Worm (Caenorhabditis elegans) whole organism, mixed stage, embryonic: ENCODE data around the gene cdh-5.
"Not testable (repeated sequence)": the region's sequence is repeated elsewhere in the genome, so short reads cannot be mapped to it uniquely, and the experiment has no call there.

Source experiments
- bed-3 ChIP-seq: fragments of 200-800 bp; sonication (Bioruptor generic); optimal IDR thresholded peaks from 3 replicates; lab custom pipeline; 2018; ENCODE audit warnings: mild to moderate bottlenecking, missing genetic modification characterization, moderate library complexity, missing compliant biosample characterization
- blmp-1 ChIP-seq: fragments of 150-350 bp; optimal IDR thresholded peaks from 2 replicates; lab custom pipeline; 2014; ENCODE audit warnings: missing biosample characterization, missing genetic modification characterization
- ceh-39 ChIP-seq: fragments of 150-350 bp; optimal IDR thresholded peaks from 2 replicates; lab custom pipeline; 2014; ENCODE audit warnings: missing biosample characterization, missing genetic modification characterization
- ceh-43 ChIP-seq: fragments of 200-800 bp; sonication (Bioruptor generic); optimal IDR thresholded peaks from 2 replicates; lab custom pipeline; 2018; ENCODE audit warnings: mild to moderate bottlenecking, missing genetic modification characterization, moderate library complexity, missing compliant biosample characterization
- ceh-83 ChIP-seq: fragments of 200-800 bp; sonication (Bioruptor generic); optimal IDR thresholded peaks from 2 replicates; lab custom pipeline; 2018; ENCODE audit warnings: mild to moderate bottlenecking, missing genetic modification characterization, missing compliant biosample characterization
- ces-1 ChIP-seq: fragments of 150-350 bp; optimal IDR thresholded peaks from 2 replicates; lab custom pipeline; 2014; ENCODE audit warnings: missing biosample characterization, missing genetic modification reagents, missing genetic modification characterization
- cnd-1 ChIP-seq: fragments of 200-800 bp; sonication (Bioruptor generic); optimal IDR thresholded peaks from 2 replicates; lab custom pipeline; 2018; ENCODE audit warnings: mild to moderate bottlenecking, missing genetic modification characterization, missing compliant biosample characterization
- drap-1 ChIP-seq: fragments of 200-800 bp; sonication (Bioruptor generic); optimal IDR thresholded peaks from 3 replicates; lab custom pipeline; 2018; ENCODE audit warnings: mild to moderate bottlenecking, missing genetic modification characterization, missing compliant biosample characterization
- elt-1 ChIP-seq: sonication (generic microtip); optimal IDR thresholded peaks from 2 replicates; lab custom pipeline; 2017; ENCODE audit warnings: missing genetic modification characterization, mild to moderate bottlenecking, missing compliant biosample characterization, antibody characterized with exemption, moderate library complexity, borderline replicate concordance; ENCODE audit not compliant: insufficient read depth
- elt-3 ChIP-seq: fragments of 150-350 bp; optimal IDR thresholded peaks from 2 replicates; lab custom pipeline; 2014; ENCODE audit warnings: missing biosample characterization, missing genetic modification characterization
- flh-1 ChIP-seq: fragments of 200-800 bp; sonication (Bioruptor generic); optimal IDR thresholded peaks from 2 replicates; lab custom pipeline; 2018; ENCODE audit warnings: mild to moderate bottlenecking, missing genetic modification characterization, moderate library complexity, missing compliant biosample characterization
- ham-2 ChIP-seq: fragments of 200-800 bp; sonication (Bioruptor generic); optimal IDR thresholded peaks from 2 replicates; lab custom pipeline; 2018; ENCODE audit warnings: mild to moderate bottlenecking, missing genetic modification characterization, missing compliant biosample characterization
- lin-13 ChIP-seq: fragments of 150-350 bp; optimal IDR thresholded peaks from 2 replicates; lab custom pipeline; 2014; ENCODE audit warnings: missing biosample characterization, missing genetic modification characterization
- lin-32 ChIP-seq: fragments of 200-800 bp; sonication (Bioruptor generic); optimal IDR thresholded peaks from 2 replicates; lab custom pipeline; 2018; ENCODE audit warnings: mild to moderate bottlenecking, missing genetic modification characterization, missing compliant biosample characterization
- lsy-2 ChIP-seq: fragments of 150-350 bp; optimal IDR thresholded peaks from 2 replicates; lab custom pipeline; 2014; ENCODE audit warnings: missing biosample characterization, missing genetic modification characterization
- mep-1 ChIP-seq: fragments of 150-350 bp; optimal IDR thresholded peaks from 2 replicates; lab custom pipeline; 2017; ENCODE audit warnings: missing biosample characterization, missing genetic modification reagents, missing genetic modification characterization, inconsistent platforms
- mls-2 ChIP-seq: sonication (generic microtip); optimal IDR thresholded peaks from 2 replicates; lab custom pipeline; 2016; ENCODE audit warnings: mild to moderate bottlenecking, missing genetic modification characterization, moderate library complexity, missing compliant biosample characterization
- nhr-12 ChIP-seq: fragments of 150-350 bp; optimal IDR thresholded peaks from 2 replicates; lab custom pipeline; 2014; ENCODE audit warnings: missing biosample characterization, missing genetic modification characterization
- nhr-2 ChIP-seq: fragments of 150-350 bp; optimal IDR thresholded peaks from 2 replicates; lab custom pipeline; 2014; ENCODE audit warnings: missing biosample characterization, missing genetic modification characterization
- nhr-28 ChIP-seq: fragments of 150-350 bp; optimal IDR thresholded peaks from 2 replicates; lab custom pipeline; 2014; ENCODE audit warnings: missing biosample characterization, missing genetic modification characterization
- nhr-76 ChIP-seq: sonication (generic microtip); optimal IDR thresholded peaks from 2 replicates; lab custom pipeline; 2017; ENCODE audit warnings: missing biosample characterization, missing genetic modification characterization
- pha-4 ChIP-seq: fragments of 150-350 bp; optimal IDR thresholded peaks from 2 replicates; lab custom pipeline; 2018; ENCODE audit warnings: missing biosample characterization, missing genetic modification reagents, missing genetic modification characterization
- sem-2 ChIP-seq: fragments of 200-800 bp; sonication (Bioruptor generic); optimal IDR thresholded peaks from 2 replicates; lab custom pipeline; 2018; ENCODE audit warnings: mild to moderate bottlenecking, missing genetic modification characterization, missing compliant biosample characterization
- snpc-4 ChIP-seq: fragments of 150-350 bp; optimal IDR thresholded peaks from 2 replicates; lab custom pipeline; 2014; ENCODE audit warnings: missing biosample characterization, missing genetic modification characterization
- sptf-1 ChIP-seq: sonication (generic microtip); optimal IDR thresholded peaks from 2 replicates; lab custom pipeline; 2017; ENCODE audit warnings: mild to moderate bottlenecking, missing genetic modification characterization, moderate library complexity, missing compliant biosample characterization
- tbx-8 ChIP-seq: fragments of 200-800 bp; sonication (Bioruptor generic); optimal IDR thresholded peaks from 2 replicates; lab custom pipeline; 2018; ENCODE audit warnings: mild to moderate bottlenecking, missing genetic modification characterization, moderate library complexity, missing compliant biosample characterization
- unc-120 ChIP-seq: sonication (generic microtip); optimal IDR thresholded peaks from 2 replicates; lab custom pipeline; 2017; ENCODE audit warnings: missing genetic modification characterization, missing compliant biosample characterization; ENCODE audit not compliant: poor library complexity, severe bottlenecking
- unc-39 ChIP-seq: fragments of 150-350 bp; optimal IDR thresholded peaks from 2 replicates; lab custom pipeline; 2014; ENCODE audit warnings: missing biosample characterization, missing genetic modification characterization
- unc-62 ChIP-seq: fragments of 150-350 bp; optimal IDR thresholded peaks from 2 replicates; lab custom pipeline; 2014; ENCODE audit warnings: missing biosample characterization, missing genetic modification reagents, missing genetic modification characterization
- zip-8 ChIP-seq: fragments of 150-350 bp; optimal IDR thresholded peaks from 2 replicates; lab custom pipeline; 2014; ENCODE audit warnings: missing biosample characterization, missing genetic modification characterization
- ztf-11 ChIP-seq: fragments of 150-350 bp; optimal IDR thresholded peaks from 2 replicates; lab custom pipeline; 2014; ENCODE audit warnings: missing biosample characterization, missing genetic modification characterization

The cdh-5 gene

DNA sequence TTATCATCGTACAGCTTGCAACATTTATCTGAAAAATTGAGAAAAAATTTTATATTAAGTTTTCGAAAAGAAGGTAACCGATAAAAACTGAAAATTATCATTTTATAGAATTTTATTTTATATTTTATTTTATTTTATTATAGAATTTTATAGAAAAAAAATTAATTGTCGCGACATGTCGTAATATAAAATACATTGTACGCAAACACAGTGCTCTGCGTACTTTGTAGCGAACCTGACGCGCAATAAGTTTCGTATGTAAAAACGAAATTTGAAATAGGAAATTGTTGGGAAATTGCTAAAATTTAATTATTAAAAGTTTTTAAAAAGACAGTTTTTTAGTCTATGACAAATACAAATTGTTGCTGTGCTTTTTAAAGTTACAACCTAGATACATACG lies 22.8 kb downstream of the cdh-5 start, which contains the start of the genes hst-1 and ints-6:
TSS of gene hst-1 (minus strand) at position 28 of the 400 bp plus-strand sequence.
TSS of gene ints-6 (plus strand) at position 260 of the 400 bp plus-strand sequence.
- no peak for TF ChIP-seq flh-1 (GFP tag; lab: Kevin White, UChicago)
- TF ChIP-seq ceh-43 (GFP tag; lab: Kevin White, UChicago): no peak
- TF ChIP-seq cnd-1 (tag; lab: Kevin White, UChicago): no peak
- no peak for TF ChIP-seq ztf-11 (tag; lab: Kevin White, UChicago)
- no peak for TF ChIP-seq blmp-1 (tag; lab: Kevin White, UChicago)
- TF ChIP-seq ces-1 (GFP tag; lab: Kevin White, UChicago): peak; percentile 30

DNA sequence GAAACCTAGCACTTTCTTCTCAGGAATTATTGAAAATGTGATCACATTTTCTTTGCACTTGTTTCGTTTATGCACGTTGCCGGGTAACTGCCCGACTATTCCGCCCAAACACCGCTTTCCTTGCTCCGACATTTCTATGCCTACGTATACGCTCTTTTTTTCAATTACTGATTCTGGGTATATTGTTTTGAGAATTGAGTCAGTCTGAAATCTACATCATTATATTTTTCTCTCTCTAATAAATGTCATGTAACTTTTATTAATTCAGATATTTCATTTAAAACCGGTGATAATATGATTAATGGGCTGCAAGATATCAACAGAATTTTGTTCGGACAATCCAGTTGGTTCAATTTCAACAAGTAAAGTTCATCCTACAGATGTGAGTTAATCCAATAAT lies 28.7 kb downstream of the cdh-5 start, which contains the start of gene ttll-11:
TSS of gene ttll-11 (plus strand) at position 301 of the 400 bp plus-strand sequence.
- TF ChIP-seq mls-2 (tag; lab: Kevin White, UChicago) (no peak), drap-1 (GFP tag; lab: Kevin White, UChicago) (no peak), unc-62 (no peak), pha-4 (tag; lab: Kevin White, UChicago) (no peak), lin-32 (GFP tag; lab: Kevin White, UChicago) (no peak), mep-1 (no peak), zip-8 (no peak), elt-1 (no peak), nhr-2 (no peak), ceh-83 (no peak), nhr-12 (tag; lab: Kevin White, UChicago) (no peak), bed-3 (no peak), unc-120 (no peak), flh-1 (GFP tag; lab: Kevin White, UChicago) (no peak), ceh-39 (tag; lab: Kevin White, UChicago) (no peak), sem-2 (GFP tag; lab: Kevin White, UChicago) (no peak), ham-2 (GFP tag; lab: Kevin White, UChicago) (no peak), ces-1 (GFP tag; lab: Kevin White, UChicago) (no peak), nhr-76 (tag; lab: Kevin White, UChicago) (no peak)

DNA sequence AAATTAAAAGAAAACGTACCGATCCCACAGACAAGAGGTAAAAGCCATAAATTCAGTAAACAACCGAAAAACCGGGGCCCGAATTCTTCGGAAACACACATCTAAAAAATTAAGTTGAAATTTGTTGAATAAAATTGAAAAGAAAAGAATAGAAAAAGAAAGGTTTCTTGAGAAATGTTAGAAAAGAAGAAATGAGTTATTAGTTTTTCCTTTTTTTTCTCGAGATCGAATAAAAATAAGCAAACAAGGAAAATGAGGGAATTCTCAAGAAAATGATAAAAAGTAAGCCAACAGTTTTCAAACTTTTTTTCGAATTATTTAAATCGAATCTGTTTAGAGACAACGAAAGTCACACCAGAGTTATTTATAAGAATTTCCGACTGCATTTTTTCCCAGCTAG lies 36.8 kb downstream of the cdh-5 start, which contains the start of gene H23L24.4:
TSS of gene H23L24.4 (minus strand) at position 101 of the 400 bp plus-strand sequence.
- TF ChIP-seq drap-1 (GFP tag; lab: Kevin White, UChicago) (no peak), sptf-1 (tag; lab: Kevin White, UChicago) (no peak), elt-3 (tag; lab: Kevin White, UChicago) (no peak), mep-1 (no peak), lin-13 (tag; lab: Kevin White, UChicago) (no peak), pha-4 (tag; lab: Kevin White, UChicago) (no peak)

DNA sequence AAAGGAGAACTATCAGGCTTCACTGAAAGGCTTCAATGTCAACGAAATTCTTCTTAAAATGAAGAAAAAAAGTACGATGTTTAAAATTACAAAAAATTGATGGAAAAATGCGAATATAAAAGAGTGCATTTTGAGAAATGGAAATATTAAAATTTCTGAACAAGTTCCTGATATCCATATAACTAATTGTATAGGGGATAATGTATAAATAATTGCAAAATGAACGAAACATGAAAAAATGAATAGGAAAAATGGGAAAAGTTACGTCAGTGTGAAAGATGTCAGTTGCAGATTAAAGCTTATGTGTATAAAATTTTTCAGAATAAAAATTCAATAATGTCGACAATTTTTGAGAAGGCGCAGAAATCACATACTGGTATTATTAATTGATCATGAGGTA lies 39.3 kb downstream of the cdh-5 start:
- TF ChIP-seq mls-2 (tag; lab: Kevin White, UChicago) (no peak), sem-2 (GFP tag; lab: Kevin White, UChicago) (no peak), drap-1 (GFP tag; lab: Kevin White, UChicago) (no peak), unc-39 (no peak), cnd-1 (tag; lab: Kevin White, UChicago) (no peak)

DNA sequence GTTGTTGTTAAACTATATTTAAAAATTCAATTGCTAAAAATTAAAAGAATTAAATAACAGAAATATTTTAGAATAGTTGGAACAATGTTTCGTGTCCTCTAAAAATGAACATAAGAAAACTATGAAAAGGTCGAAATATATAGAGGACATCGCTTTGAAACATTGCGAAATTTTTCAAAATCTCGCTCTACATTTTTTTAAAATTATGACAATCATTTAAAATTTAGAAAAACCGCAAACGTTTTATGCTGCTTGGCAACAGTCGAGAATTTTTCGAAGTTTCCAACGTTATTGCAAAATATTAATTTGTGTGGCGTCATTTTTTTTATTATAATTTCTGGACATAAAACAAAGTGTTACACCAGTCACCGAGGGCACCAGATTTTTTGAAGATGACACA lies 46.3 kb downstream of the cdh-5 start, which contains the start of the genes parg-2 and ipla-5:
TSS of gene parg-2 (minus strand) at position 101 of the 400 bp plus-strand sequence.
TSS of gene ipla-5 (plus strand) at position 216 of the 400 bp plus-strand sequence.
- not testable (repeated sequence) for TF ChIP-seq sptf-1 (tag; lab: Kevin White, UChicago); unc-120; tbx-8 (GFP tag; lab: Kevin White, UChicago)

DNA sequence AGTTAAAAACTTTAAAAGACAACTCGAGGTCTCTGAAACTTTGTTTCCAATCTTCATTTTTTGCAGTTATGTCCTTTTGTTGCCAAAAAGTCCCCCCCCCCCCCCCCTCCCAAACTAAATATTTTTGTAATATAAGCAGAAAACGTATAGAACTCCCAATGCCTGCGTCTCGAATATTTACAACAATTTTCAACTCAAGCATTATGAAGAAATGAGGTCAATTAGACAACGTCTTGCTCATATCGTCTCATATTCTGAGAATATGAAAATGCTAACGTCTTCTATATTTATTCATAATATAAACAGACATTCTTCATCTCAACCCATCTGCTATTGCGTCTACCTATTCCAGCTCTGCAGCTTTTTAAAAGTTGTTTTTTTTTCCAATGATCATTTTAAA lies 49.4 kb downstream of the cdh-5 start, which contains the start of gene H23L24.1:
TSS of gene H23L24.1 (plus strand) at position 301 of the 400 bp plus-strand sequence.
- TF ChIP-seq snpc-4 (no peak), elt-3 (tag; lab: Kevin White, UChicago) (no peak), mep-1 (no peak), sem-2 (GFP tag; lab: Kevin White, UChicago) (no peak), lsy-2 (tag; lab: Kevin White, UChicago) (no peak), nhr-28 (tag; lab: Kevin White, UChicago) (no peak)
